Fruit fly (Drosophila melanogaster) whole organism, adult: ENCODE data around the gene IntS6.
A peak's percentile ranks its signal among the peaks of the same experiment; 100 is the strongest.

Experiments
- CG11617 ChIP-seq: fragments of 200-800 bp; sonication (Bioruptor generic); optimal IDR thresholded peaks from 2 replicates; lab custom pipeline; 2017; ENCODE audit warnings: mild to moderate bottlenecking, missing biosample characterization, missing genetic modification reagents, missing genetic modification characterization
- CG1620 ChIP-seq: fragments of 200-800 bp; sonication (Bioruptor generic); optimal IDR thresholded peaks from 2 replicates; lab custom pipeline; 2016; ENCODE audit warnings: missing biosample characterization, missing genetic modification characterization
- CG5204 ChIP-seq: fragments of 200-800 bp; sonication (Bioruptor generic); optimal IDR thresholded peaks from 2 replicates; lab custom pipeline; 2016; ENCODE audit warnings: missing biosample characterization, missing genetic modification characterization
- Mnt ChIP-seq: fragments of 200-800 bp; sonication (Bioruptor generic); optimal IDR thresholded peaks from 2 replicates; lab custom pipeline; 2016; ENCODE audit warnings: missing biosample characterization, mild to moderate bottlenecking, missing genetic modification characterization
- cic ChIP-seq: fragments of 200-800 bp; sonication (Bioruptor generic); optimal IDR thresholded peaks from 2 replicates; lab custom pipeline; 2017; ENCODE audit warnings: missing biosample characterization, mild to moderate bottlenecking, missing genetic modification characterization, moderate library complexity
- cnc ChIP-seq, 2 experiments: fragments of >200 bp; optimal IDR thresholded peaks; 2 replicates each; lab custom pipeline; 2017
- ovo ChIP-seq: fragments of 200-800 bp; sonication (Bioruptor generic); optimal IDR thresholded peaks from 2 replicates; lab custom pipeline; 2016; ENCODE audit warnings: missing biosample characterization, missing genetic modification characterization
- toe ChIP-seq: fragments of 200-800 bp; sonication (Bioruptor generic); optimal IDR thresholded peaks from 2 replicates; lab custom pipeline; 2016; ENCODE audit warnings: missing biosample characterization, missing genetic modification characterization

- TF ChIP-seq Mnt (GFP tag; lab: Kevin White, UChicago) (peak; percentile 88), cic (GFP tag; lab: Kevin White, UChicago) (peak; percentile 7), CG5204 (GFP tag; lab: Kevin White, UChicago) (peak; percentile 77), toe (peak; percentile 73), ovo (GFP tag; lab: Kevin White, UChicago) (no peak), CG11617 (GFP tag; lab: Kevin White, UChicago) (peak; percentile 88), cnc (optimal IDR thresholded peaks at IDR 0.05; lab: Kevin White, UChicago) (no peak), CG1620 (GFP tag; lab: Kevin White, UChicago) (peak; percentile 85)
Measured at dm6 chrX:5735268-5735941, 11.6 kb downstream of the IntS6 start.
